Fruit fly (Drosophila melanogaster) whole organism, prepupa: ENCODE results near the gene Hasp.

Experiments used
- Blimp-1 ChIP-seq: fragments of 200-800 bp; sonication (Bioruptor generic); optimal IDR thresholded peaks from 3 replicates; lab custom pipeline; 2017; ENCODE audit warnings: missing biosample characterization, missing genetic modification characterization, mild to moderate bottlenecking, moderate library complexity, missing genetic modification reagents
- CG11294 ChIP-seq: fragments of 200-800 bp; sonication (Bioruptor generic); IDR thresholded peaks from 2 replicates; pipeline ENCODE4 v1.3.6; 2022; ENCODE audit warnings: missing biosample characterization, missing genetic modification characterization
- CG11762 ChIP-seq: fragments of 200-800 bp; sonication (Bioruptor generic); optimal IDR thresholded peaks from 3 replicates; lab custom pipeline; 2016; ENCODE audit warnings: missing biosample characterization, missing genetic modification characterization; ENCODE audit not compliant: insufficient read depth
- CG15336 ChIP-seq: fragments of 200-800 bp; sonication (Bioruptor generic); IDR thresholded peaks from 2 replicates; pipeline ENCODE4 v1.3.6; 2022; ENCODE audit warnings: missing biosample characterization, missing genetic modification characterization
- CG1621 ChIP-seq: fragments of 200-800 bp; sonication (Bioruptor generic); optimal IDR thresholded peaks from 3 replicates; lab custom pipeline; 2018; ENCODE audit warnings: missing biosample characterization, mild to moderate bottlenecking, missing genetic modification characterization
- CG6792 ChIP-seq: fragments of 200-800 bp; sonication (Bioruptor generic); optimal IDR thresholded peaks from 3 replicates; lab custom pipeline; 2016; ENCODE audit warnings: missing biosample characterization, missing genetic modification characterization
- CG6854 ChIP-seq: fragments of 200-800 bp; sonication (Bioruptor generic); optimal IDR thresholded peaks from 2 replicates; lab custom pipeline; 2017; ENCODE audit warnings: missing biosample characterization, mild to moderate bottlenecking, missing genetic modification characterization
- CG8319 ChIP-seq: fragments of 200-800 bp; sonication (Bioruptor generic); optimal IDR thresholded peaks from 3 replicates; lab custom pipeline; 2016; ENCODE audit warnings: missing biosample characterization, missing genetic modification characterization
- Hr39 ChIP-seq: fragments of 200-800 bp; sonication (Bioruptor generic); optimal IDR thresholded peaks from 2 replicates; lab custom pipeline; 2016; ENCODE audit warnings: missing biosample characterization, missing genetic modification characterization
- OdsH ChIP-seq: fragments of 200-800 bp; sonication (Bioruptor generic); optimal IDR thresholded peaks from 3 replicates; lab custom pipeline; 2016; ENCODE audit warnings: missing biosample characterization, missing genetic modification characterization
- Sox102F ChIP-seq: fragments of 200-800 bp; sonication (Bioruptor generic); optimal IDR thresholded peaks from 2 replicates; lab custom pipeline; 2016; ENCODE audit warnings: missing biosample characterization, mild to moderate bottlenecking, missing genetic modification characterization
- Sox15 ChIP-seq: fragments of 200-800 bp; sonication (Bioruptor generic); optimal IDR thresholded peaks from 3 replicates; lab custom pipeline; 2016; ENCODE audit warnings: missing biosample characterization, missing genetic modification characterization
- esn ChIP-seq: fragments of 200-800 bp; sonication (Bioruptor generic); optimal IDR thresholded peaks from 2 replicates; lab custom pipeline; 2016; ENCODE audit warnings: missing biosample characterization, mild to moderate bottlenecking, missing genetic modification characterization, moderate library complexity
- spab ChIP-seq: fragments of 200-800 bp; sonication (Bioruptor generic); optimal IDR thresholded peaks from 2 replicates; lab custom pipeline; 2017; ENCODE audit warnings: missing biosample characterization, mild to moderate bottlenecking, missing genetic modification characterization, missing genetic modification reagents

- TF ChIP-seq Blimp-1 (GFP tag; lab: Kevin White, UChicago), result no peak
- no peak for TF ChIP-seq CG6854 (GFP tag; lab: Kevin White, UChicago)
- TF ChIP-seq esn (GFP tag; lab: Kevin White, UChicago), result no peak
- no peak for TF ChIP-seq OdsH (GFP tag; lab: Kevin White, UChicago)
- TF ChIP-seq Hr39 (GFP tag; lab: Kevin White, UChicago), result no peak
- TF ChIP-seq CG11294 (GFP tag; lab: Robert Waterston, UW), result no peak
- TF ChIP-seq CG11762 (GFP tag; lab: Kevin White, UChicago), result no peak
- no peak for TF ChIP-seq CG6792 (GFP tag; lab: Kevin White, UChicago)
- TF ChIP-seq spab (GFP tag; lab: Kevin White, UChicago), result no peak
- no peak for TF ChIP-seq CG1621 (tag; lab: Kevin White, UChicago)
- TF ChIP-seq Sox102F (GFP tag; lab: Kevin White, UChicago), result no peak
- TF ChIP-seq CG8319, result no peak
- TF ChIP-seq CG15336 (GFP tag; lab: Robert Waterston, UW), result no peak
- TF ChIP-seq Sox15 (GFP tag; lab: Kevin White, UChicago), result no peak
These were observed 1.7 kb upstream of the Hasp start, which contains the start of gene CG10132 for dm6 chr2L:19518636-19519086.
